Fruit fly (Drosophila melanogaster) whole organism, embryonic: Measurements from ENCODE around the gene scyl.

Experiments used
- Atf6 ChIP-seq: fragments of 200-800 bp; sonication (Bioruptor generic); IDR thresholded peaks from 2 replicates; pipeline ENCODE4 v1.3.6; 2022; ENCODE audit warnings: missing biosample characterization, missing genetic modification characterization
- CG10979 ChIP-seq: fragments of 200-800 bp; sonication (Bioruptor generic); optimal IDR thresholded peaks from 2 replicates; lab custom pipeline; 2018; ENCODE audit warnings: missing biosample characterization, mild to moderate bottlenecking, missing genetic modification characterization, moderate library complexity
- CG12104 ChIP-seq: fragments of 200-800 bp; sonication (Bioruptor generic); optimal IDR thresholded peaks from 3 replicates; lab custom pipeline; 2016; ENCODE audit warnings: missing biosample characterization, missing genetic modification characterization
- CG12659 ChIP-seq: fragments of 200-800 bp; sonication (Bioruptor generic); optimal IDR thresholded peaks from 3 replicates; lab custom pipeline; 2017; ENCODE audit warnings: mild to moderate bottlenecking, missing biosample characterization, missing genetic modification reagents, missing genetic modification characterization
- CG13287 ChIP-seq: fragments of 200-800 bp; sonication (Bioruptor generic); IDR thresholded peaks from 2 replicates; pipeline ENCODE4 v1.3.6; 2022; ENCODE audit warnings: missing biosample characterization, missing genetic modification characterization; ENCODE audit not compliant: partially characterized antibody
- CG13296 ChIP-seq: fragments of 200-800 bp; sonication (Bioruptor generic); optimal IDR thresholded peaks from 3 replicates; lab custom pipeline; 2018; ENCODE audit warnings: missing biosample characterization, mild to moderate bottlenecking, missing genetic modification characterization
- CG14710 ChIP-seq: fragments of 200-800 bp; sonication (Bioruptor generic); optimal IDR thresholded peaks from 3 replicates; lab custom pipeline; 2019; ENCODE audit warnings: missing biosample characterization, mild to moderate bottlenecking, missing genetic modification characterization, moderate library complexity
- CG15011 ChIP-seq: fragments of 200-800 bp; sonication (Bioruptor generic); optimal IDR thresholded peaks from 3 replicates; lab custom pipeline; 2018; ENCODE audit warnings: missing biosample characterization, mild to moderate bottlenecking, missing genetic modification characterization
- CG15479 ChIP-seq: fragments of 200-800 bp; sonication (Bioruptor generic); optimal IDR thresholded peaks from 3 replicates; lab custom pipeline; 2019; ENCODE audit warnings: missing biosample characterization, mild to moderate bottlenecking, missing genetic modification characterization, moderate library complexity
- CG18599 ChIP-seq: fragments of 200-800 bp; sonication (Bioruptor generic); optimal IDR thresholded peaks from 3 replicates; lab custom pipeline; 2017; ENCODE audit warnings: missing biosample characterization, missing genetic modification characterization, mild to moderate bottlenecking, moderate library complexity, missing genetic modification reagents
- CG18764 ChIP-seq: fragments of 200-800 bp; sonication (Bioruptor generic); optimal IDR thresholded peaks from 3 replicates; lab custom pipeline; 2016; ENCODE audit warnings: missing biosample characterization, missing genetic modification characterization
- CG2199 ChIP-seq: fragments of 200-800 bp; sonication (Bioruptor generic); IDR thresholded peaks from 3 replicates; pipeline ENCODE4 v1.3.6; 2022; ENCODE audit warnings: missing biosample characterization, missing genetic modification characterization
- CG30403 ChIP-seq: fragments of 200-800 bp; sonication (Bioruptor generic); optimal IDR thresholded peaks from 3 replicates; lab custom pipeline; 2016; ENCODE audit warnings: missing biosample characterization, missing genetic modification characterization
- CG3065 ChIP-seq: fragments of 200-800 bp; sonication (Bioruptor generic); optimal IDR thresholded peaks from 2 replicates; lab custom pipeline; 2016; ENCODE audit warnings: missing biosample characterization, missing genetic modification characterization
- CG31365 ChIP-seq: fragments of 200-800 bp; sonication (Bioruptor generic); optimal IDR thresholded peaks from 2 replicates; lab custom pipeline; 2018; ENCODE audit warnings: missing biosample characterization, mild to moderate bottlenecking, missing genetic modification characterization
- CG33213 ChIP-seq: fragments of 200-800 bp; sonication (Bioruptor generic); optimal IDR thresholded peaks from 3 replicates; lab custom pipeline; 2016; ENCODE audit warnings: missing biosample characterization, missing genetic modification characterization
- CG3726 ChIP-seq: fragments of 200-800 bp; sonication (Bioruptor generic); IDR thresholded peaks from 3 replicates; pipeline ENCODE4, ENCODE4 v1.3.6; 2022; ENCODE audit warnings: missing biosample characterization, missing genetic modification characterization
- CG5953 ChIP-seq: fragments of 200-800 bp; sonication (Bioruptor generic); IDR thresholded peaks from 2 replicates; pipeline ENCODE4 v1.3.6; 2022; ENCODE audit warnings: missing biosample characterization, missing genetic modification characterization
- CG6175 ChIP-seq: fragments of 200-800 bp; sonication (Bioruptor generic); IDR thresholded peaks from 3 replicates; pipeline ENCODE4 v1.3.6; 2022; ENCODE audit warnings: missing biosample characterization, missing genetic modification characterization
- CG6272 ChIP-seq: fragments of 200-800 bp; sonication (Bioruptor generic); IDR thresholded peaks from 2 replicates; pipeline ENCODE4 v1.3.6; 2022; ENCODE audit warnings: missing biosample characterization, missing genetic modification characterization
- CG6689 ChIP-seq: fragments of 200-800 bp; sonication (Bioruptor generic); IDR thresholded peaks from 2 replicates; pipeline ENCODE4 v1.3.6; 2022; ENCODE audit warnings: missing biosample characterization, missing genetic modification characterization
- CG6813 ChIP-seq: fragments of 200-800 bp; sonication (Bioruptor generic); optimal IDR thresholded peaks from 2 replicates; lab custom pipeline; 2017; ENCODE audit warnings: missing biosample characterization, missing genetic modification characterization, mild to moderate bottlenecking, moderate library complexity, missing genetic modification reagents
- CG7987 ChIP-seq: fragments of 200-800 bp; sonication (Bioruptor generic); optimal IDR thresholded peaks from 2 replicates; lab custom pipeline; 2018; ENCODE audit warnings: missing biosample characterization, mild to moderate bottlenecking, missing genetic modification characterization, moderate library complexity
- Ets97D ChIP-seq: fragments of 200-800 bp; sonication (Bioruptor generic); optimal IDR thresholded peaks from 3 replicates; lab custom pipeline; 2016; ENCODE audit warnings: missing biosample characterization, missing genetic modification characterization
- H2.0 ChIP-seq: fragments of 200-800 bp; sonication (Bioruptor generic); IDR thresholded peaks from 2 replicates; pipeline ENCODE4 v1.3.6; 2022; ENCODE audit warnings: missing biosample characterization, missing genetic modification characterization
- HLH54F ChIP-seq: fragments of 200-800 bp; sonication (Bioruptor generic); optimal IDR thresholded peaks from 3 replicates; lab custom pipeline; 2016; ENCODE audit warnings: missing biosample characterization, missing genetic modification characterization
- HmgZ ChIP-seq: fragments of 200-800 bp; sonication (Bioruptor generic); optimal IDR thresholded peaks from 2 replicates; lab custom pipeline; 2018; ENCODE audit warnings: missing biosample characterization, mild to moderate bottlenecking, missing genetic modification characterization
- Hmr ChIP-seq: fragments of 200-800 bp; sonication (Bioruptor generic); optimal IDR thresholded peaks from 3 replicates; lab custom pipeline; 2017; ENCODE audit warnings: mild to moderate bottlenecking, missing biosample characterization, missing genetic modification reagents, missing genetic modification characterization
- Hr39 ChIP-seq: fragments of >200 bp; optimal IDR thresholded peaks from 2 replicates; lab custom pipeline; 2017
- Lim3 ChIP-seq: fragments of 200-800 bp; sonication (Bioruptor generic); IDR thresholded peaks from 2 replicates; pipeline ENCODE4 v1.3.6; 2022; ENCODE audit warnings: missing biosample characterization, missing genetic modification characterization
- MBD-R2 ChIP-seq: fragments of 200-800 bp; sonication (Bioruptor generic); IDR thresholded peaks from 2 replicates; pipeline ENCODE4 v1.3.6; 2022; ENCODE audit warnings: missing biosample characterization, missing genetic modification characterization
- Mes4 ChIP-seq: fragments of 200-800 bp; sonication (Bioruptor generic); optimal IDR thresholded peaks from 2 replicates; lab custom pipeline; 2016; ENCODE audit warnings: missing biosample characterization, missing genetic modification characterization
- Opbp ChIP-seq: fragments of 200-800 bp; sonication (Bioruptor generic); IDR thresholded peaks from 3 replicates; pipeline ENCODE4 v1.3.6; 2022; ENCODE audit warnings: missing biosample characterization, missing genetic modification characterization; ENCODE audit not compliant: partially characterized antibody
- PHDP ChIP-seq: fragments of 200-800 bp; sonication (Bioruptor generic); optimal IDR thresholded peaks from 3 replicates; lab custom pipeline; 2018; ENCODE audit warnings: missing biosample characterization, mild to moderate bottlenecking, missing genetic modification characterization, moderate library complexity
- Ravus ChIP-seq: fragments of 200-800 bp; sonication (Bioruptor generic); IDR thresholded peaks from 2 replicates; pipeline ENCODE4 v1.3.6; 2022; ENCODE audit warnings: missing biosample characterization, missing genetic modification characterization
- Sox102F ChIP-seq: fragments of 200-800 bp; sonication (Bioruptor generic); optimal IDR thresholded peaks from 2 replicates; lab custom pipeline; 2018; ENCODE audit warnings: missing biosample characterization, mild to moderate bottlenecking, missing genetic modification characterization, moderate library complexity
- YL-1 ChIP-seq: fragments of 200-800 bp; sonication (Bioruptor generic); optimal IDR thresholded peaks from 3 replicates; lab custom pipeline; 2017; ENCODE audit warnings: missing biosample characterization, mild to moderate bottlenecking, missing genetic modification characterization
- amos ChIP-seq: fragments of 200-800 bp; sonication (Bioruptor generic); IDR thresholded peaks from 2 replicates; pipeline ENCODE4 v1.3.6; 2022; ENCODE audit warnings: missing biosample characterization, missing genetic modification characterization; ENCODE audit not compliant: partially characterized antibody
- btn ChIP-seq: fragments of 200-800 bp; sonication (Bioruptor generic); optimal IDR thresholded peaks from 2 replicates; lab custom pipeline; 2016; ENCODE audit warnings: missing biosample characterization, missing genetic modification characterization
- corto ChIP-seq: fragments of 200-800 bp; sonication (Bioruptor generic); optimal IDR thresholded peaks from 2 replicates; lab custom pipeline; 2016; ENCODE audit warnings: missing biosample characterization, mild to moderate bottlenecking, missing genetic modification characterization, moderate library complexity
- eyg ChIP-seq: fragments of 200-800 bp; sonication (Bioruptor generic); optimal IDR thresholded peaks from 3 replicates; lab custom pipeline; 2016; ENCODE audit warnings: missing biosample characterization, missing genetic modification characterization
- gce ChIP-seq: fragments of 200-800 bp; sonication (Bioruptor generic); IDR thresholded peaks from 3 replicates; pipeline ENCODE4 v1.3.6; 2022; ENCODE audit warnings: missing biosample characterization, missing genetic modification characterization
- gsb-n ChIP-seq: fragments of 200-800 bp; sonication (Bioruptor generic); optimal IDR thresholded peaks from 3 replicates; lab custom pipeline; 2018; ENCODE audit warnings: missing biosample characterization, mild to moderate bottlenecking, missing genetic modification characterization
- ind ChIP-seq: fragments of 200-800 bp; sonication (Bioruptor generic); optimal IDR thresholded peaks from 3 replicates; lab custom pipeline; 2016; ENCODE audit warnings: missing biosample characterization, missing genetic modification characterization
- lbe ChIP-seq: fragments of 200-800 bp; sonication (Bioruptor generic); optimal IDR thresholded peaks from 2 replicates; lab custom pipeline; 2016; ENCODE audit warnings: missing biosample characterization, mild to moderate bottlenecking, missing genetic modification characterization
- lola ChIP-seq, 3 experiments: fragments of >200 bp in 2 of 3; fragments of 200-800 bp in 1 of 3; sonication (Bioruptor generic) in 1 of 3; optimal IDR thresholded peaks; 2 replicates each; lab custom pipeline; 2017 to 2019; ENCODE audit warnings: missing biosample characterization in 3 of 3, missing genetic modification characterization in 3 of 3, mild to moderate bottlenecking in 1 of 3, moderate library complexity in 1 of 3
- lov ChIP-seq, 2 experiments: fragments of 200-800 bp in 1 of 2; fragments of >200 bp in 1 of 2; sonication (Bioruptor generic) in 1 of 2; IDR thresholded peaks in 1 of 2; optimal IDR thresholded peaks in 1 of 2; 2 replicates in 1 of 2; 3 replicates in 1 of 2; pipeline versions ENCODE4 v1.3.6 to Lab custom; 2017 to 2022; ENCODE audit warnings: missing biosample characterization in 1 of 2, missing genetic modification characterization in 1 of 2
- nom ChIP-seq: fragments of 200-800 bp; sonication (Bioruptor generic); optimal IDR thresholded peaks from 2 replicates; lab custom pipeline; 2017; ENCODE audit warnings: missing biosample characterization, missing genetic modification characterization, mild to moderate bottlenecking, moderate library complexity, missing genetic modification reagents
- oc ChIP-seq: fragments of 200-800 bp; sonication (Bioruptor generic); optimal IDR thresholded peaks from 2 replicates; lab custom pipeline; 2018; ENCODE audit warnings: missing biosample characterization, mild to moderate bottlenecking, missing genetic modification characterization, moderate library complexity
- sd ChIP-seq: fragments of 200-800 bp; sonication (Bioruptor generic); optimal IDR thresholded peaks from 3 replicates; lab custom pipeline; 2018; ENCODE audit warnings: missing biosample characterization, mild to moderate bottlenecking, missing genetic modification characterization, moderate library complexity
- wor ChIP-seq: fragments of 200-800 bp; sonication (Bioruptor generic); IDR thresholded peaks from 2 replicates; pipeline ENCODE4 v1.3.6; 2022; ENCODE audit warnings: missing biosample characterization, missing genetic modification characterization

Gene scyl

dm6 chr3L:11299216-11299615, 47.1 kb downstream of the scyl start:
- TF ChIP-seq Hmr (GFP tag; lab: Kevin White, UChicago) (no peak), CG13287 (GFP tag; lab: Robert Waterston, UW) (no peak), Ets97D (no peak), Atf6 (GFP tag; lab: Robert Waterston, UW) (no peak), CG30403 (no peak), corto (GFP tag; lab: Kevin White, UChicago) (no peak), oc (tag; lab: Kevin White, UChicago) (peak; percentile 54), CG3726 (GFP tag; lab: Robert Waterston, UW) (0 out of 3 replicates have a peak, but pooled peaks have one; percentile 35), lov (optimal IDR thresholded peaks at IDR 0.05; lab: Kevin White, UChicago) (no peak), lov (GFP tag; IDR thresholded peaks at IDR 0.05; lab: Robert Waterston, UW) (0 out of 3 replicates have a peak, but pooled peaks have one; percentile 20), gsb-n (peak; percentile 19), lbe (GFP tag; lab: Kevin White, UChicago) (no peak), Hr39 (lab: Kevin White, UChicago) (peak; percentile 27), btn (GFP tag; lab: Kevin White, UChicago) (no peak), Ravus (GFP tag; lab: Robert Waterston, UW) (no peak), CG18764 (GFP tag; lab: Kevin White, UChicago) (no peak), CG6175 (GFP tag; lab: Robert Waterston, UW) (peak; percentile 54; the same call in 1 of the 3 replicates), MBD-R2 (no peak), CG2199 (GFP tag; lab: Robert Waterston, UW) (0 out of 3 replicates have a peak, but pooled peaks have one; percentile 16), CG7987 (GFP tag; lab: Kevin White, UChicago) (no peak), nom (GFP tag; lab: Kevin White, UChicago) (peak; percentile 10), amos (no peak), sd (no peak), gce (0 out of 3 replicates have a peak, but pooled peaks have one; percentile 23), lola (GFP tag; optimal IDR thresholded peaks at IDR 0.05; lab: Kevin White, UChicago) (no peak), Lim3 (GFP tag; lab: Robert Waterston, UW) (no peak), ind (GFP tag; lab: Kevin White, UChicago) (no peak), YL-1 (GFP tag; lab: Kevin White, UChicago) (no peak), HLH54F (GFP tag; lab: Kevin White, UChicago) (no peak), CG5953 (GFP tag; lab: Robert Waterston, UW) (0 out of 2 replicates have a peak, but pooled peaks have one; percentile 21), Opbp (GFP tag; lab: Robert Waterston, UW) (no peak), CG33213 (GFP tag; lab: Kevin White, UChicago) (no peak), eyg (GFP tag; lab: Kevin White, UChicago) (no peak), Mes4 (GFP tag; lab: Kevin White, UChicago) (no peak), CG10979 (tag; lab: Kevin White, UChicago) (no peak), CG18599 (GFP tag; lab: Kevin White, UChicago) (no peak)

- no peak for TF ChIP-seq wor (GFP tag; lab: Robert Waterston, UW)
- TF ChIP-seq CG12104 (GFP tag; lab: Kevin White, UChicago) = no peak
- peak; percentile 5 for TF ChIP-seq CG15011 (GFP tag; lab: Kevin White, UChicago)
- peak; percentile 19 for TF ChIP-seq CG14710 (tag; lab: Kevin White, UChicago)
- TF ChIP-seq H2.0 (GFP tag; lab: Robert Waterston, UW) = no peak
- TF ChIP-seq CG6689 (GFP tag; lab: Robert Waterston, UW) = 0 out of 2 replicates have a peak, but pooled peaks have one; percentile 17
- TF ChIP-seq CG3065 (GFP tag; lab: Kevin White, UChicago) = no peak
- no peak for TF ChIP-seq CG6813
- peak; percentile 13 for TF ChIP-seq Sox102F (GFP tag; lab: Kevin White, UChicago)
- TF ChIP-seq PHDP (tag; lab: Kevin White, UChicago) = no peak
- no peak for TF ChIP-seq CG15479
- TF ChIP-seq CG12659 (GFP tag; lab: Kevin White, UChicago) = peak; percentile 12
- TF ChIP-seq CG31365 (tag; lab: Kevin White, UChicago) = no peak
- no peak for TF ChIP-seq CG13296
- no peak for TF ChIP-seq HmgZ (tag; lab: Kevin White, UChicago)
- TF ChIP-seq CG6272 (GFP tag; lab: Robert Waterston, UW) = no peak
These were observed 50.8 kb downstream of the scyl start for dm6 chr3L:11302906-11303305.
